Worm (Caenorhabditis elegans) whole organism, L4/young adult: Measurements from ENCODE around the gene dmsr-8.

ENCODE experiments used
- W03F9.2 ChIP-seq: fragments of 150-350 bp; optimal IDR thresholded peaks from 2 replicates; lab custom pipeline; 2014; ENCODE audit warnings: missing biosample characterization, missing genetic modification characterization
- dao-5 ChIP-seq: sonication (generic microtip); optimal IDR thresholded peaks from 2 replicates; lab custom pipeline; 2016; ENCODE audit warnings: missing genotype, missing genetic modification characterization, moderate library complexity, missing compliant biosample characterization
- him-1 ChIP-seq: sonication (generic microtip); optimal IDR thresholded peaks from 2 replicates; lab custom pipeline; 2016; ENCODE audit warnings: missing genotype, missing genetic modification reagents, missing genetic modification characterization, missing compliant biosample characterization

- TF ChIP-seq him-1 (no peak), dao-5 (tag; lab: Kevin White, UChicago) (no peak), W03F9.2 (tag; lab: Kevin White, UChicago) (no peak)
These were observed 22.0 kb upstream of the dmsr-8 start, which contains the start of gene ppm-1.A for ce11 chrV:10536095-10536691.
